Fruit fly (Drosophila melanogaster) whole organism, embryonic: ENCODE measurements around the gene Vlet.

Experiments
- Antp ChIP-seq: fragments of 200-800 bp; sonication (Bioruptor generic); optimal IDR thresholded peaks from 3 replicates; lab custom pipeline; 2016; ENCODE audit warnings: missing biosample characterization, missing genetic modification characterization
- B-H1 ChIP-seq: fragments of 200-800 bp; sonication (Bioruptor generic); IDR thresholded peaks from 3 replicates; pipeline ENCODE4 v1.3.6; 2022; ENCODE audit warnings: missing biosample characterization, missing genetic modification characterization
- Blimp-1 ChIP-seq: fragments of 200-800 bp; sonication (Bioruptor generic); optimal IDR thresholded peaks from 3 replicates; lab custom pipeline; 2018; ENCODE audit warnings: missing biosample characterization, missing genetic modification characterization, mild to moderate bottlenecking, moderate library complexity, missing genetic modification reagents
- CG10654 ChIP-seq: fragments of 200-800 bp; sonication (Bioruptor generic); optimal IDR thresholded peaks from 2 replicates; lab custom pipeline; 2016; ENCODE audit warnings: missing biosample characterization, missing genetic modification characterization
- CG10979 ChIP-seq: fragments of 200-800 bp; sonication (Bioruptor generic); optimal IDR thresholded peaks from 2 replicates; lab custom pipeline; 2018; ENCODE audit warnings: missing biosample characterization, mild to moderate bottlenecking, missing genetic modification characterization, moderate library complexity
- CG12942 ChIP-seq: fragments of 200-800 bp; sonication (Bioruptor generic); optimal IDR thresholded peaks from 3 replicates; lab custom pipeline; 2016; ENCODE audit warnings: missing biosample characterization, missing genetic modification characterization
- CG13424 ChIP-seq: fragments of 200-800 bp; sonication (Bioruptor generic); optimal IDR thresholded peaks from 2 replicates; lab custom pipeline; 2019; ENCODE audit warnings: missing biosample characterization, mild to moderate bottlenecking, missing genetic modification characterization, moderate library complexity
- CG14050 ChIP-seq: fragments of 200-800 bp; sonication (Bioruptor generic); IDR thresholded peaks from 3 replicates; pipeline ENCODE4 v1.3.6; 2022; ENCODE audit warnings: missing biosample characterization, missing genetic modification characterization
- CG16815 ChIP-seq: fragments of 200-800 bp; sonication (Bioruptor generic); optimal IDR thresholded peaks from 3 replicates; lab custom pipeline; 2017; ENCODE audit warnings: missing biosample characterization, mild to moderate bottlenecking, missing genetic modification characterization
- CG16863 ChIP-seq: fragments of 200-800 bp; sonication (Bioruptor generic); optimal IDR thresholded peaks from 3 replicates; lab custom pipeline; 2016; ENCODE audit warnings: missing biosample characterization, missing genetic modification characterization
- CG17385 ChIP-seq: fragments of 200-800 bp; sonication (Bioruptor generic); optimal IDR thresholded peaks from 3 replicates; lab custom pipeline; 2018; ENCODE audit warnings: missing biosample characterization, mild to moderate bottlenecking, missing genetic modification characterization
- CG2712 ChIP-seq: fragments of 200-800 bp; optimal IDR thresholded peaks from 3 replicates; lab custom pipeline; 2019; ENCODE audit warnings: missing biosample characterization, mild to moderate bottlenecking, missing genetic modification characterization, moderate library complexity
- CG31224 ChIP-seq: fragments of 200-800 bp; sonication (Bioruptor generic); IDR thresholded peaks from 2 replicates; pipeline ENCODE4 v1.3.6; 2022; ENCODE audit warnings: missing biosample characterization, missing genetic modification characterization
- CG33213 ChIP-seq: fragments of 200-800 bp; sonication (Bioruptor generic); optimal IDR thresholded peaks from 3 replicates; lab custom pipeline; 2016; ENCODE audit warnings: missing biosample characterization, missing genetic modification characterization
- CG34376 ChIP-seq: fragments of 200-800 bp; sonication (Bioruptor generic); optimal IDR thresholded peaks from 2 replicates; lab custom pipeline; 2018; ENCODE audit warnings: missing biosample characterization, mild to moderate bottlenecking, missing genetic modification characterization
- CG3838 ChIP-seq: fragments of 200-800 bp; sonication (Bioruptor generic); optimal IDR thresholded peaks from 3 replicates; lab custom pipeline; 2016; ENCODE audit warnings: missing biosample characterization, missing genetic modification characterization
- CG4282 ChIP-seq: fragments of 200-800 bp; sonication (Bioruptor generic); optimal IDR thresholded peaks from 2 replicates; lab custom pipeline; 2016; ENCODE audit warnings: missing biosample characterization, missing genetic modification characterization
- CG7372 ChIP-seq: fragments of 200-800 bp; sonication (Bioruptor generic); IDR thresholded peaks from 2 replicates; pipeline ENCODE4 v1.3.6; 2022; ENCODE audit warnings: missing biosample characterization, missing genetic modification characterization
- CG9727 ChIP-seq: fragments of 200-800 bp; sonication (Bioruptor generic); optimal IDR thresholded peaks from 3 replicates; lab custom pipeline; 2017; ENCODE audit warnings: missing biosample characterization, mild to moderate bottlenecking, missing genetic modification characterization
- CoRest ChIP-seq: fragments of 200-800 bp; sonication (Bioruptor generic); optimal IDR thresholded peaks from 3 replicates; lab custom pipeline; 2018; ENCODE audit warnings: missing biosample characterization, mild to moderate bottlenecking, missing genetic modification characterization, moderate library complexity
- Dek ChIP-seq: fragments of 200-800 bp; sonication (Bioruptor generic); optimal IDR thresholded peaks from 3 replicates; lab custom pipeline; 2019; ENCODE audit warnings: missing biosample characterization, mild to moderate bottlenecking, missing genetic modification characterization, moderate library complexity
- Dip3 ChIP-seq: fragments of 200-800 bp; sonication (Bioruptor generic); optimal IDR thresholded peaks from 3 replicates; lab custom pipeline; 2016; ENCODE audit warnings: missing biosample characterization, missing genetic modification characterization
- HLH4C ChIP-seq: fragments of 200-800 bp; sonication (Bioruptor generic); IDR thresholded peaks from 3 replicates; pipeline ENCODE4 v1.3.6; 2022; ENCODE audit warnings: missing biosample characterization, missing genetic modification characterization; ENCODE audit not compliant: partially characterized antibody
- Hr51 ChIP-seq, 2 experiments: fragments of 200-800 bp; sonication (Bioruptor generic); optimal IDR thresholded peaks; 2 replicates in 1 of 2; 3 replicates in 1 of 2; lab custom pipeline; 2016 to 2018; ENCODE audit warnings: missing biosample characterization in 2 of 2, missing genetic modification characterization in 2 of 2, mild to moderate bottlenecking in 1 of 2, moderate library complexity in 1 of 2
- Lpt ChIP-seq: fragments of >200 bp; optimal IDR thresholded peaks from 2 replicates; lab custom pipeline; 2018; ENCODE audit warnings: missing biosample characterization, missing genetic modification characterization
- MESR4 ChIP-seq: fragments of 200-800 bp; sonication (Bioruptor generic); optimal IDR thresholded peaks from 2 replicates; lab custom pipeline; 2018; ENCODE audit warnings: missing biosample characterization, mild to moderate bottlenecking, missing genetic modification characterization, moderate library complexity
- NK7.1 ChIP-seq: fragments of 200-800 bp; sonication (Bioruptor generic); optimal IDR thresholded peaks from 3 replicates; lab custom pipeline; 2016; ENCODE audit warnings: missing biosample characterization, missing genetic modification characterization
- PHDP ChIP-seq: fragments of 200-800 bp; sonication (Bioruptor generic); optimal IDR thresholded peaks from 3 replicates; lab custom pipeline; 2018; ENCODE audit warnings: missing biosample characterization, mild to moderate bottlenecking, missing genetic modification characterization, moderate library complexity
- Sox102F ChIP-seq: fragments of 200-800 bp; sonication (Bioruptor generic); optimal IDR thresholded peaks from 2 replicates; lab custom pipeline; 2018; ENCODE audit warnings: missing biosample characterization, mild to moderate bottlenecking, missing genetic modification characterization, moderate library complexity
- Xbp1 ChIP-seq: fragments of 200-800 bp; sonication (Bioruptor generic); optimal IDR thresholded peaks from 3 replicates; lab custom pipeline; 2016; ENCODE audit warnings: missing biosample characterization, mild to moderate bottlenecking, missing genetic modification characterization
- ase ChIP-seq: fragments of 200-800 bp; sonication (Bioruptor generic); IDR thresholded peaks from 3 replicates; pipeline ENCODE4 v1.3.6; 2022; ENCODE audit warnings: missing biosample characterization, missing genetic modification characterization
- bsh ChIP-seq, 2 experiments: fragments of 200-800 bp; sonication (Bioruptor generic); optimal IDR thresholded peaks; 2 replicates each; lab custom pipeline; 2017 to 2018; ENCODE audit warnings: mild to moderate bottlenecking in 2 of 2, missing biosample characterization in 2 of 2, missing genetic modification characterization in 2 of 2, moderate library complexity in 1 of 2
- croc ChIP-seq: fragments of 200-800 bp; sonication (Bioruptor generic); conservative IDR thresholded peaks from 3 replicates; pipeline ENCODE4 v1.3.6; 2022; ENCODE audit warnings: missing biosample characterization, missing genetic modification characterization
- fd96Cb ChIP-seq: fragments of 200-800 bp; sonication (Bioruptor generic); optimal IDR thresholded peaks from 2 replicates; lab custom pipeline; 2018; ENCODE audit warnings: missing biosample characterization, mild to moderate bottlenecking, missing genetic modification characterization, moderate library complexity
- ftz-f1 ChIP-seq: fragments of 200-800 bp; sonication (Bioruptor generic); optimal IDR thresholded peaks from 2 replicates; lab custom pipeline; 2016; ENCODE audit warnings: missing biosample characterization, missing genetic modification characterization
- hkb ChIP-seq, 2 experiments: fragments of 200-800 bp in 1 of 2; fragments of >200 bp in 1 of 2; sonication (Bioruptor generic) in 1 of 2; IDR thresholded peaks in 1 of 2; optimal IDR thresholded peaks in 1 of 2; 2 replicates each; pipeline versions ENCODE4 v1.3.6 to Lab custom; 2017 to 2022; ENCODE audit warnings: missing biosample characterization in 1 of 2, missing genetic modification characterization in 1 of 2
- ind ChIP-seq: fragments of 200-800 bp; sonication (Bioruptor generic); optimal IDR thresholded peaks from 3 replicates; lab custom pipeline; 2016; ENCODE audit warnings: missing biosample characterization, missing genetic modification characterization
- lab ChIP-seq: fragments of 200-800 bp; sonication (Bioruptor generic); optimal IDR thresholded peaks from 3 replicates; lab custom pipeline; 2017; ENCODE audit warnings: missing biosample characterization, missing genetic modification characterization, mild to moderate bottlenecking, moderate library complexity, missing genetic modification reagents
- lmd ChIP-seq: fragments of 200-800 bp; sonication (Bioruptor generic); IDR thresholded peaks from 2 replicates; pipeline ENCODE4 v1.3.6; 2022; ENCODE audit warnings: missing biosample characterization, missing genetic modification characterization
- nmo ChIP-seq: fragments of 200-800 bp; sonication (Bioruptor generic); optimal IDR thresholded peaks from 2 replicates; lab custom pipeline; 2018; ENCODE audit warnings: missing biosample characterization, mild to moderate bottlenecking, missing genetic modification characterization, moderate library complexity
- onecut ChIP-seq: fragments of 200-800 bp; sonication (Bioruptor generic); IDR thresholded peaks from 2 replicates; pipeline ENCODE4 v1.3.6; 2022; ENCODE audit warnings: missing biosample characterization, missing genetic modification characterization
- pum ChIP-seq: fragments of 200-800 bp; sonication (Bioruptor generic); optimal IDR thresholded peaks from 2 replicates; lab custom pipeline; 2016; ENCODE audit warnings: missing biosample characterization, missing genetic modification characterization
- tap ChIP-seq: fragments of 200-800 bp; optimal IDR thresholded peaks from 3 replicates; lab custom pipeline; 2019; ENCODE audit warnings: missing biosample characterization, mild to moderate bottlenecking, missing genetic modification characterization, moderate library complexity
- tgo ChIP-seq: fragments of 200-800 bp; sonication (Bioruptor generic); IDR thresholded peaks from 3 replicates; pipeline ENCODE4 v1.3.6; 2022; ENCODE audit warnings: missing biosample characterization, missing genetic modification characterization
- tup ChIP-seq: fragments of 200-800 bp; sonication (Bioruptor generic); optimal IDR thresholded peaks from 2 replicates; lab custom pipeline; 2016; ENCODE audit warnings: missing biosample characterization, mild to moderate bottlenecking, missing genetic modification characterization, moderate library complexity
- unpg ChIP-seq: fragments of 200-800 bp; sonication (Bioruptor generic); optimal IDR thresholded peaks from 3 replicates; lab custom pipeline; 2018; ENCODE audit warnings: missing biosample characterization, mild to moderate bottlenecking, missing genetic modification characterization, moderate library complexity
- zf30C ChIP-seq: fragments of 200-800 bp; sonication (Bioruptor generic); optimal IDR thresholded peaks from 3 replicates; lab custom pipeline; 2018; ENCODE audit warnings: missing biosample characterization, mild to moderate bottlenecking, missing genetic modification characterization

Gene Vlet

dm6 chrX:11658181-11658842 is 20.1 kb downstream of the Vlet start (continued):
- TF ChIP-seq fd96Cb (tag; lab: Kevin White, UChicago) (peak; percentile 41), CG10979 (tag; lab: Kevin White, UChicago) (peak; percentile 58), nmo (GFP tag; lab: Kevin White, UChicago) (peak; percentile 39), croc (GFP tag; lab: Robert Waterston, UW) (0 out of 3 replicates have a peak, but pooled peaks have one; percentile 18), HLH4C (GFP tag; lab: Robert Waterston, UW) (no peak), pum (GFP tag; lab: Kevin White, UChicago) (no peak), ind (peak; percentile 3), CG2712 (tag; lab: Kevin White, UChicago) (peak; percentile 46), CG17385 (GFP tag; lab: Kevin White, UChicago) (peak; percentile 6), PHDP (tag; lab: Kevin White, UChicago) (peak; percentile 49), ftz-f1 (no peak), lab (GFP tag; lab: Kevin White, UChicago) (peak; percentile 24), Sox102F (GFP tag; lab: Kevin White, UChicago) (peak; percentile 68), bsh (GFP tag; optimal IDR thresholded peaks at IDR 0.05; lab: Kevin White, UChicago) (peak in 1 of 2 experiments; percentile 67)
- TF ChIP-seq, all 482 proteins: peak for 61

- TF ChIP-seq ase (GFP tag; lab: Robert Waterston, UW): no peak
- TF ChIP-seq CG13424 (tag; lab: Kevin White, UChicago): peak; percentile 65
- TF ChIP-seq CG10654 (GFP tag; lab: Kevin White, UChicago): peak; percentile 44
- TF ChIP-seq Hr51 (GFP tag; optimal IDR thresholded peaks at IDR 0.05; lab: Kevin White, UChicago): peak in 1 of 2 experiments; percentile 71
- peak; percentile 19 for TF ChIP-seq CG16863 (GFP tag; lab: Kevin White, UChicago)
- peak; percentile 22 for TF ChIP-seq zf30C (GFP tag; lab: Kevin White, UChicago)
- TF ChIP-seq Dip3: no peak
- TF ChIP-seq lmd (GFP tag; lab: Robert Waterston, UW): peak; percentile 48
- 0 out of 3 replicates have a peak, but pooled peaks have one; percentile 29 for TF ChIP-seq CG14050
- TF ChIP-seq CG7372 (GFP tag; lab: Robert Waterston, UW): peak; percentile 31; the same call in 1 of the 2 replicates
- TF ChIP-seq CG9727: peak; percentile 55
- TF ChIP-seq Xbp1: peak; percentile 62
- no peak for TF ChIP-seq NK7.1 (GFP tag; lab: Kevin White, UChicago)
- no peak for TF ChIP-seq MESR4 (GFP tag; lab: Kevin White, UChicago)
- TF ChIP-seq CG4282: no peak
- TF ChIP-seq CG34376: peak; percentile 39
- peak; percentile 67 for TF ChIP-seq unpg
- peak; percentile 32; the same call in 2 of the 3 replicates for TF ChIP-seq B-H1 (GFP tag; lab: Robert Waterston, UW)
- no peak for TF ChIP-seq Lpt (GFP tag; lab: Kevin White, UChicago)
- TF ChIP-seq CG16815 (GFP tag; lab: Kevin White, UChicago): peak; percentile 21
- TF ChIP-seq Antp (GFP tag; lab: Kevin White, UChicago): peak; percentile 27
- peak; percentile 53 for TF ChIP-seq Blimp-1 (GFP tag; lab: Kevin White, UChicago)
- peak; percentile 67 for TF ChIP-seq CoRest (tag; lab: Kevin White, UChicago)
- peak; percentile 29; the same call in 1 of the 2 replicates for TF ChIP-seq onecut
- TF ChIP-seq CG12942 (GFP tag; lab: Kevin White, UChicago): peak; percentile 13
- TF ChIP-seq CG3838: no peak
- peak; percentile 57 for TF ChIP-seq tap (tag; lab: Kevin White, UChicago)
- peak; percentile 34; the same call in 1 of the 3 replicates for TF ChIP-seq tgo
- TF ChIP-seq CG33213 (GFP tag; lab: Kevin White, UChicago): peak; percentile 15
- TF ChIP-seq Dek (tag; lab: Kevin White, UChicago): peak; percentile 32
- TF ChIP-seq tup (GFP tag; lab: Kevin White, UChicago): peak; percentile 8
- no peak for TF ChIP-seq hkb (optimal IDR thresholded peaks at IDR 0.05; lab: Kevin White, UChicago)
- peak; percentile 65 for TF ChIP-seq hkb (GFP tag; IDR thresholded peaks at IDR 0.05; lab: Robert Waterston, UW)
- TF ChIP-seq CG31224 (GFP tag; lab: Robert Waterston, UW): 0 out of 2 replicates have a peak, but pooled peaks have one; percentile 21
Measured at dm6 chrX:11657140-11657539, 21.2 kb downstream of the Vlet start.
